Worm (Caenorhabditis elegans): ENCODE data around the gene F07F6.4.

The F07F6.4 gene

DNA sequence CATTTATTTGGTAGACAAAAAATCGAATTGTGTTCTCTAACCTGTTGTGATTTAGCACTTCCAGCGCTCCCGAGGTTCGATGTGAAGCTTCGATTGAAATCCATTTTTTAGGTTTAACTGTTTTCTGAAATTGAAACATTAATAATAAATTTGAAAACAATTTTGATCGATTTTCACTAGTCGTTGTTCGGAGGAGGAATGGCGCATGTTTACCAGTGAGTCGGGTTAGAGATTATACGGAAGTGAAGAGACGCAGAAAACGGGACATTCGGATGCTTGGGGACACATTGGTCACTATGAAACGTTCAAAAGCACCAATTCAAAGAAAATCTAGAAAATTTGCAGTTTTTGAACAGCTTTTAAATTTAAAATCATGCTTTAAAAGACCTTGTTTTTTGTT, 30.6 kb downstream of the F07F6.4 start, which contains the start of gene fbxl-3:
TSS of gene fbxl-3 (minus strand) at position 124 of the 400 bp plus-strand sequence.
- TF ChIP-seq C38D4.7 (GFP tag; optimal IDR thresholded peaks at IDR 0.05) (no peak), hlh-8 (tag; optimal IDR thresholded peaks at IDR 0.05) (no peak), syd-9 (tag; optimal IDR thresholded peaks at IDR 0.05) (no peak), pros-1 (tag; optimal IDR thresholded peaks at IDR 0.05) (no peak), Y22D7AL.16 (tag; optimal IDR thresholded peaks at IDR 0.05) (no peak), ttx-3 (tag; optimal IDR thresholded peaks at IDR 0.05) (no peak), hlh-30 (tag; optimal IDR thresholded peaks at IDR 0.05; ENCODE audit: insufficient read depth) (no peak), ceh-22 (tag; optimal IDR thresholded peaks at IDR 0.05) (no peak), zip-5 (tag; optimal IDR thresholded peaks at IDR 0.05) (no peak), gmeb-2 (tag; optimal IDR thresholded peaks at IDR 0.05) (no peak), unc-86 (tag; optimal IDR thresholded peaks at IDR 0.05) (no peak), C08G9.2 (tag; optimal IDR thresholded peaks at IDR 0.05) (no peak), nhr-11 (tag; optimal IDR thresholded peaks at IDR 0.05) (no peak), tbx-2 (tag; optimal IDR thresholded peaks at IDR 0.05) (no peak), fax-1 (tag; optimal IDR thresholded peaks at IDR 0.05) (no peak), hlh-13 (GFP tag; optimal IDR thresholded peaks at IDR 0.05) (no peak), ceh-30 (tag; optimal IDR thresholded peaks at IDR 0.05) (no peak), dmd-4 (tag; optimal IDR thresholded peaks at IDR 0.05; ENCODE audit: borderline replicate concordance) (no peak), F13H6.1 (tag; optimal IDR thresholded peaks at IDR 0.05) (no peak), ahr-1 (tag; optimal IDR thresholded peaks at IDR 0.05) (no peak)

DNA sequence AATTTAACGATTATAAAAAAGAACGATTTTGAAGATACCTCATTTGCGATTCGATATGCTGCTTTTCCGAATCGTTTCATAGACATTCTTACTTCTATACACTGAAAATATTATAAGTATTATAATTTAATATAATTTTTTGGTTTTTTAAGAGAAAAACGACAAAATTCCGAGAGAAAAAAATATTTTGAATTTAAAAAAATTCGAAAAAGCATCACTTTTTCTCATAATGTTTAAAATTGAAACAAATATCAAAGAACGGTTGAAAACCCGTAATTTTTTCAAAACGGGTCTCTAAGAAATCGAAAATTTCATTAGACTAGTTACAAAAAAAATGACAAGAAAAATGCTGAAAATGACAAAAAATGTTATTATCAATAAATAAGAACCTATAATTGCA, 33.8 kb downstream of the F07F6.4 start, which contains the start of gene pink-1:
TSS of gene pink-1 (minus strand) at position 101 of the 400 bp plus-strand sequence.
- TF ChIP-seq tbx-7 (tag; optimal IDR thresholded peaks at IDR 0.05), result no peak
- no peak for TF ChIP-seq ets-4 (tag; optimal IDR thresholded peaks at IDR 0.05)
- TF ChIP-seq Y22D7AL.16 (tag; optimal IDR thresholded peaks at IDR 0.05), result no peak
- no peak for TF ChIP-seq pag-3 (tag; optimal IDR thresholded peaks at IDR 0.05; ENCODE audit: borderline replicate concordance)
- TF ChIP-seq odd-2 (tag; optimal IDR thresholded peaks at IDR 0.05), result no peak
- TF ChIP-seq unc-3 (GFP tag; conservative IDR thresholded peaks at IDR 0.05), result no peak
- TF ChIP-seq unc-3 (tag; optimal IDR thresholded peaks at IDR 0.05), result no peak
- TF ChIP-seq ceh-31 (tag; optimal IDR thresholded peaks at IDR 0.05), result no peak
- no peak for TF ChIP-seq che-1 (tag; optimal IDR thresholded peaks at IDR 0.05)
- TF ChIP-seq hlh-30 (tag; optimal IDR thresholded peaks at IDR 0.05; ENCODE audit: insufficient read depth), result no peak
- no peak for TF ChIP-seq lin-11 (tag; optimal IDR thresholded peaks at IDR 0.05)
- TF ChIP-seq pha-4 (tag; optimal IDR thresholded peaks at IDR 0.05), result no peak
- TF ChIP-seq pros-1 (tag; optimal IDR thresholded peaks at IDR 0.05), result no peak
- TF ChIP-seq nfya-1 (tag; optimal IDR thresholded peaks at IDR 0.05), result no peak
- TF ChIP-seq ceh-24 (tag; optimal IDR thresholded peaks at IDR 0.05), result no peak
- no peak for TF ChIP-seq K02D7.2 (tag; optimal IDR thresholded peaks at IDR 0.05)
- no peak for TF ChIP-seq npax-4 (tag; optimal IDR thresholded peaks at IDR 0.05)
- TF ChIP-seq ceh-9 (tag; optimal IDR thresholded peaks at IDR 0.05), result no peak
- no peak for TF ChIP-seq hlh-6 (tag; optimal IDR thresholded peaks at IDR 0.05)

DNA sequence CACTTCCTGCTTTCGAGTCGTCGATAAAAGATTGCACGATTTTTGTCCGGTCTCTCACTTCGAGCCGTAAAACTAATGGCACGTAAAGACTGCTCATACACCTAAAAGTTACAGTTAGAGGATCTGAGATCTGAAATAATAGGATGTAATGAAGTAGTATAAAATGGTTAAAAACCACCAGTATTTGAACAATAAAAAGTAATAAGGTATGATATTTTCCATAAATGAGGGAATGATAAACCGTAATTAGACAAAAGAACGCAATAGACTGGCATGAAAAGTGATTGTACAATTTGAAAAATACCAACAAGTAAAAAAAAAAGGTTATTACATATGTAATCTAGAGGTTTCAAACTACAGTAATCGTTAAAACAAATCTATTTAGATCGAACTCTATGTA, 36.3 kb downstream of the F07F6.4 start, which contains the start of gene brap-2:
TSS of gene brap-2 (minus strand) at position 101 of the 400 bp plus-strand sequence.
- TF ChIP-seq ceh-6 (GFP tag; optimal IDR thresholded peaks at IDR 0.05) (no peak), ceh-18 (tag; optimal IDR thresholded peaks at IDR 0.05) (no peak), hlh-8 (tag; optimal IDR thresholded peaks at IDR 0.05) (no peak), tbx-7 (tag; optimal IDR thresholded peaks at IDR 0.05) (no peak), ceh-9 (tag; optimal IDR thresholded peaks at IDR 0.05) (no peak), hlh-15 (tag; optimal IDR thresholded peaks at IDR 0.05) (no peak), unc-42 (tag; optimal IDR thresholded peaks at IDR 0.05) (no peak), zip-5 (tag; optimal IDR thresholded peaks at IDR 0.05) (no peak), pat-9 (tag; optimal IDR thresholded peaks at IDR 0.05) (no peak), pag-3 (tag; optimal IDR thresholded peaks at IDR 0.05; ENCODE audit: borderline replicate concordance) (no peak), K02D7.2 (tag; optimal IDR thresholded peaks at IDR 0.05) (no peak), sdc-2 (tag; optimal IDR thresholded peaks at IDR 0.05) (no peak), sox-4 (tag; optimal IDR thresholded peaks at IDR 0.05) (no peak), pha-4 (tag; optimal IDR thresholded peaks at IDR 0.05) (no peak), unc-3 (GFP tag; conservative IDR thresholded peaks at IDR 0.05) (no peak), unc-3 (tag; optimal IDR thresholded peaks at IDR 0.05) (no peak), dve-1 (tag; optimal IDR thresholded peaks at IDR 0.05) (no peak), ceh-48 (tag; optimal IDR thresholded peaks at IDR 0.05) (no peak), odd-2 (tag; optimal IDR thresholded peaks at IDR 0.05) (no peak), fkh-6 (tag; optimal IDR thresholded peaks at IDR 0.05) (no peak)

Data from whole organism, late embryonic.